Fruit fly (Drosophila melanogaster) whole organism, embryonic: ENCODE results near the gene CG43389.

ENCODE experiments used
- Ada2b ChIP-seq: fragments of 200-800 bp; sonication (Bioruptor generic); IDR thresholded peaks from 2 replicates; pipeline ENCODE4 v1.3.6; 2022; ENCODE audit warnings: missing biosample characterization, missing genetic modification characterization
- CG11560 ChIP-seq: fragments of 200-800 bp; sonication (Bioruptor generic); IDR thresholded peaks from 3 replicates; pipeline ENCODE4 v1.3.6; 2022; ENCODE audit warnings: missing biosample characterization, missing genetic modification characterization
- CG12299 ChIP-seq: fragments of 200-800 bp; sonication (Bioruptor generic); optimal IDR thresholded peaks from 2 replicates; lab custom pipeline; 2018; ENCODE audit warnings: missing biosample characterization, mild to moderate bottlenecking, missing genetic modification characterization
- CG17829 ChIP-seq: fragments of 200-800 bp; optimal IDR thresholded peaks from 2 replicates; lab custom pipeline; 2019; ENCODE audit warnings: missing biosample characterization, mild to moderate bottlenecking, missing genetic modification characterization, moderate library complexity
- CG2678 ChIP-seq: fragments of 200-800 bp; sonication (Bioruptor generic); optimal IDR thresholded peaks from 3 replicates; lab custom pipeline; 2019; ENCODE audit warnings: missing biosample characterization, mild to moderate bottlenecking, missing genetic modification characterization, moderate library complexity
- CG30403 ChIP-seq: fragments of 200-800 bp; sonication (Bioruptor generic); optimal IDR thresholded peaks from 3 replicates; lab custom pipeline; 2016; ENCODE audit warnings: missing biosample characterization, missing genetic modification characterization
- CG3163 ChIP-seq: fragments of 200-800 bp; sonication (Bioruptor generic); optimal IDR thresholded peaks from 3 replicates; lab custom pipeline; 2016; ENCODE audit warnings: missing biosample characterization, missing genetic modification characterization
- CG33557 ChIP-seq: fragments of 200-800 bp; sonication (Bioruptor generic); optimal IDR thresholded peaks from 2 replicates; lab custom pipeline; 2019; ENCODE audit warnings: missing biosample characterization, mild to moderate bottlenecking, missing genetic modification characterization, moderate library complexity
- CG7357 ChIP-seq: fragments of 200-800 bp; sonication (Bioruptor generic); IDR thresholded peaks from 3 replicates; pipeline ENCODE4 v1.3.6; 2022; ENCODE audit warnings: missing biosample characterization, missing genetic modification characterization
- CG8089 ChIP-seq: fragments of 200-800 bp; sonication (Bioruptor generic); optimal IDR thresholded peaks from 3 replicates; lab custom pipeline; 2016; ENCODE audit warnings: missing biosample characterization, missing genetic modification characterization
- CG9609 ChIP-seq: fragments of 200-800 bp; sonication (Bioruptor generic); optimal IDR thresholded peaks from 3 replicates; lab custom pipeline; 2016; ENCODE audit warnings: missing biosample characterization, missing genetic modification characterization
- CG9727 ChIP-seq: fragments of 200-800 bp; sonication (Bioruptor generic); optimal IDR thresholded peaks from 3 replicates; lab custom pipeline; 2017; ENCODE audit warnings: missing biosample characterization, mild to moderate bottlenecking, missing genetic modification characterization
- CHES-1-like ChIP-seq: fragments of 200-800 bp; sonication (Bioruptor generic); optimal IDR thresholded peaks from 2 replicates; lab custom pipeline; 2016; ENCODE audit warnings: missing biosample characterization, missing genetic modification characterization
- CkIIα-i1 ChIP-seq: fragments of 200-800 bp; sonication (Bioruptor generic); IDR thresholded peaks from 2 replicates; pipeline ENCODE4 v1.3.6; 2022; ENCODE audit warnings: missing biosample characterization, missing genetic modification characterization
- D19B ChIP-seq: fragments of 200-800 bp; sonication (Bioruptor generic); optimal IDR thresholded peaks from 2 replicates; lab custom pipeline; 2017; ENCODE audit warnings: missing biosample characterization, mild to moderate bottlenecking, missing genetic modification characterization
- Dip3 ChIP-seq: fragments of 200-800 bp; sonication (Bioruptor generic); optimal IDR thresholded peaks from 3 replicates; lab custom pipeline; 2016; ENCODE audit warnings: missing biosample characterization, missing genetic modification characterization
- E2f1 ChIP-seq: fragments of 200-800 bp; sonication (Bioruptor generic); IDR thresholded peaks from 2 replicates; pipeline ENCODE4 v1.3.6; 2022; ENCODE audit warnings: missing biosample characterization, missing genetic modification characterization
- Fer3 ChIP-seq: fragments of 200-800 bp; sonication (Bioruptor generic); optimal IDR thresholded peaks from 2 replicates; lab custom pipeline; 2018; ENCODE audit warnings: missing biosample characterization, mild to moderate bottlenecking, missing genetic modification characterization, moderate library complexity
- GATAe ChIP-seq: fragments of 200-800 bp; sonication (Bioruptor generic); conservative IDR thresholded peaks from 2 replicates; pipeline ENCODE4 v1.3.6; 2022; ENCODE audit warnings: missing biosample characterization, missing genetic modification characterization
- Gug ChIP-seq: fragments of 200-800 bp; sonication (Bioruptor generic); IDR thresholded peaks from 4 replicates; pipeline ENCODE4 v1.3.6; 2022; ENCODE audit warnings: missing biosample characterization, missing genetic modification characterization
- Hr78 ChIP-seq, 2 experiments: fragments of 200-800 bp in 1 of 2; fragments of >200 bp in 1 of 2; sonication (Bioruptor generic) in 1 of 2; optimal IDR thresholded peaks; 2 replicates each; lab custom pipeline; 2017 to 2019; ENCODE audit warnings: missing biosample characterization in 2 of 2, missing genetic modification characterization in 2 of 2, mild to moderate bottlenecking in 1 of 2, moderate library complexity in 1 of 2
- Nf-YA ChIP-seq: fragments of 200-800 bp; sonication (Bioruptor generic); IDR thresholded peaks from 2 replicates; pipeline ENCODE4 v1.3.6; 2022; ENCODE audit warnings: missing biosample characterization, missing genetic modification characterization
- NfI ChIP-seq: fragments of 200-800 bp; sonication (Bioruptor generic); optimal IDR thresholded peaks from 3 replicates; lab custom pipeline; 2018; ENCODE audit warnings: missing biosample characterization, mild to moderate bottlenecking, missing genetic modification characterization, moderate library complexity
- Optix ChIP-seq: fragments of 200-800 bp; sonication (Bioruptor generic); IDR thresholded peaks from 3 replicates; pipeline ENCODE4 v1.3.6; 2022; ENCODE audit warnings: missing biosample characterization, missing genetic modification characterization
- Rfx ChIP-seq: fragments of 200-800 bp; sonication (Bioruptor generic); IDR thresholded peaks from 2 replicates; pipeline ENCODE4 v1.3.6; 2022; ENCODE audit warnings: missing biosample characterization, missing genetic modification characterization
- Stat92E ChIP-seq, 3 experiments: fragments of >200 bp in 2 of 3; fragments of 200-800 bp in 1 of 3; sonication (Bioruptor generic) in 1 of 3; optimal IDR thresholded peaks; 2 replicates each; lab custom pipeline; 2017 to 2019; ENCODE audit warnings: missing biosample characterization in 3 of 3, missing genetic modification characterization in 3 of 3, mild to moderate bottlenecking in 1 of 3, moderate library complexity in 1 of 3
- Taf1 ChIP-seq: fragments of 200-800 bp; sonication (Bioruptor generic); IDR thresholded peaks from 2 replicates; pipeline ENCODE4 v1.3.6; 2022; ENCODE audit warnings: missing biosample characterization, missing genetic modification characterization
- Trl ChIP-seq, 3 experiments: fragments of >200 bp in 2 of 3; fragments of 200-800 bp in 1 of 3; sonication (Bioruptor generic) in 1 of 3; optimal IDR thresholded peaks; 2 replicates in 1 of 3; 3 replicates in 2 of 3; lab custom pipeline; 2016 to 2017; ENCODE audit warnings: missing biosample characterization in 1 of 3, missing genetic modification characterization in 1 of 3
- YL-1 ChIP-seq: fragments of 200-800 bp; sonication (Bioruptor generic); optimal IDR thresholded peaks from 3 replicates; lab custom pipeline; 2017; ENCODE audit warnings: missing biosample characterization, mild to moderate bottlenecking, missing genetic modification characterization
- bab2 ChIP-seq: fragments of 200-800 bp; sonication (Bioruptor generic); optimal IDR thresholded peaks from 2 replicates; lab custom pipeline; 2016; ENCODE audit warnings: missing biosample characterization, missing genetic modification characterization
- chm ChIP-seq: fragments of 200-800 bp; sonication (Bioruptor generic); IDR thresholded peaks from 2 replicates; pipeline ENCODE4 v1.3.6; 2022; ENCODE audit warnings: missing biosample characterization, missing genetic modification characterization
- crc ChIP-seq: fragments of 200-800 bp; sonication (Bioruptor generic); optimal IDR thresholded peaks from 2 replicates; lab custom pipeline; 2016; ENCODE audit warnings: missing biosample characterization, missing genetic modification characterization
- dysf ChIP-seq: fragments of 200-800 bp; sonication (Bioruptor generic); IDR thresholded peaks from 3 replicates; pipeline ENCODE4 v1.3.6; 2022; ENCODE audit warnings: missing biosample characterization, missing genetic modification characterization
- emc ChIP-seq: fragments of 200-800 bp; sonication (Bioruptor generic); optimal IDR thresholded peaks from 2 replicates; lab custom pipeline; 2016; ENCODE audit warnings: missing biosample characterization, missing genetic modification characterization
- esg ChIP-seq: fragments of 200-800 bp; sonication (Bioruptor generic); conservative IDR thresholded peaks from 2 replicates; pipeline ENCODE4 v1.3.6; 2022; ENCODE audit warnings: missing biosample characterization, missing genetic modification characterization
- grn ChIP-seq: fragments of 200-800 bp; sonication (Bioruptor generic); optimal IDR thresholded peaks from 3 replicates; lab custom pipeline; 2017; ENCODE audit warnings: missing biosample characterization, missing genetic modification characterization
- lilli ChIP-seq: fragments of 200-800 bp; sonication (Bioruptor generic); optimal IDR thresholded peaks from 3 replicates; lab custom pipeline; 2016; ENCODE audit warnings: missing biosample characterization, missing genetic modification characterization
- maf-S ChIP-seq: fragments of 200-800 bp; sonication (Bioruptor generic); optimal IDR thresholded peaks from 2 replicates; lab custom pipeline; 2016; ENCODE audit warnings: missing biosample characterization, missing genetic modification characterization
- mam ChIP-seq: fragments of 200-800 bp; sonication (Bioruptor generic); optimal IDR thresholded peaks from 3 replicates; lab custom pipeline; 2016; ENCODE audit warnings: missing biosample characterization, missing genetic modification characterization
- onecut ChIP-seq: fragments of 200-800 bp; sonication (Bioruptor generic); IDR thresholded peaks from 2 replicates; pipeline ENCODE4 v1.3.6; 2022; ENCODE audit warnings: missing biosample characterization, missing genetic modification characterization
- otp ChIP-seq: fragments of 200-800 bp; sonication (Bioruptor generic); IDR thresholded peaks from 3 replicates; pipeline ENCODE4, ENCODE4 v1.3.6; 2022; ENCODE audit warnings: missing biosample characterization, missing genetic modification characterization
- peb ChIP-seq: fragments of 200-800 bp; sonication (Bioruptor generic); IDR thresholded peaks from 2 replicates; pipeline ENCODE4 v1.3.6; 2022; ENCODE audit warnings: missing biosample characterization, missing genetic modification characterization
- pita ChIP-seq: fragments of 200-800 bp; sonication (Bioruptor generic); optimal IDR thresholded peaks from 2 replicates; lab custom pipeline; 2017; ENCODE audit warnings: missing biosample characterization, mild to moderate bottlenecking, missing genetic modification characterization
- psq ChIP-seq: fragments of 200-800 bp; sonication (Bioruptor generic); optimal IDR thresholded peaks from 2 replicates; lab custom pipeline; 2017; ENCODE audit warnings: missing biosample characterization, missing genetic modification characterization
- sd ChIP-seq: fragments of 200-800 bp; sonication (Bioruptor generic); optimal IDR thresholded peaks from 3 replicates; lab custom pipeline; 2018; ENCODE audit warnings: missing biosample characterization, mild to moderate bottlenecking, missing genetic modification characterization, moderate library complexity
- tin ChIP-seq: fragments of 200-800 bp; sonication (Bioruptor generic); optimal IDR thresholded peaks from 3 replicates; lab custom pipeline; 2016; ENCODE audit warnings: missing biosample characterization, missing genetic modification characterization
- vfl ChIP-seq: fragments of 200-800 bp; sonication (Bioruptor generic); optimal IDR thresholded peaks from 2 replicates; lab custom pipeline; 2016; ENCODE audit warnings: missing biosample characterization, missing genetic modification characterization
- yki ChIP-seq: fragments of >200 bp; optimal IDR thresholded peaks from 3 replicates; lab custom pipeline; 2018
- zf30C ChIP-seq: fragments of 200-800 bp; sonication (Bioruptor generic); optimal IDR thresholded peaks from 3 replicates; lab custom pipeline; 2018; ENCODE audit warnings: missing biosample characterization, mild to moderate bottlenecking, missing genetic modification characterization

Gene CG43389

DNA sequence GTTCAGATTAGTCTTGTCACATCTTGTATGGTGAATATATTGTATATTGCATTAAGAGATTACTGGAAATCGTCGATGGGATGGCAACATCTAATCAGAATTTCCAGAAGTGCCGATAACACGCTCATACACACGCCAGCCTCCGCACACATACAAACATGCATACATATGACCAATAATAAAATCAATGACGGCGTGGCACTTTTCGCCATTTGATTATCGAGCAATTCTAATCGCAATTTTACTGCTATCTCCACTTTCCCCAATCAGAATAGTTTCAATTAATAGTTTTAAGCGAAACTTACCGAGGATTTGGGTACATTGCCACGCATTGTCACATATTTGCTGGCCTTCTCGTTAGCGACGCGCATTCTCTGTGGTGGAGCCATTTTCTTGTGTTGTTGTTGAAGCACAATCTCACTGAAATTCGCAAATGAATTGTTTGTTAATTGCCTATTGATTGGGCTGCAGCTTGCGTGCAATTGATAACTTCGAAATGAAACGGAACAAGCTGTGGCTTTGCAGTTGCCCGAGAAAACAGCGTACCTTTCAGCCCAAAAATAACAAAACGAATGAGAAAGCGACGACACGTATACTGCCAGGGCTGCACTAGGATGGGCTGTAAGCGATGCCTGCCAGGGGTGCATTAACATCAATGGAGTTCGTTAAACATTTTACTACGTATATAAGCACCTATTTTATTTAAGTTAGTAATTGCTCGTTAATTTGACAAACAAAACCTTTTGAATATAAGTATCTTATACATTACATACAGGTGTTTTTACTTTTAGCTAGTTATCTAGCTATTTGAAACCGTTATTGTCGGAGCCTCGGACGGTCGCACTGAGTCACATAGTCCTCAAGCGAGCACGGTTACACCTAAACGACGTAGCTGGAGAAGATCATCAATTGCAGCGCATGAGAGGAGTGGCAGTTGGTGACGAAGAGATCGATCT is 49.1 kb upstream of the CG43389 start, which contains the start of the genes CG32276 and gry (continued):
- TF ChIP-seq Hr78 (GFP tag; optimal IDR thresholded peaks at IDR 0.05; lab: Kevin White, UChicago) (no peak), CG17829 (tag; lab: Kevin White, UChicago) (peak; percentile 87), GATAe (no peak), vfl (GFP tag; lab: Kevin White, UChicago) (peak; percentile 77), CG8089 (GFP tag; lab: Kevin White, UChicago) (peak; percentile 58), Dip3 (GFP tag; lab: Kevin White, UChicago) (peak; percentile 71), CG11560 (tag; lab: Robert Waterston, UW) (no peak), Gug (GFP tag; lab: Robert Waterston, UW) (peak; percentile 68; the same call in 2 of the 4 replicates), mam (peak; percentile 79), grn (no peak), CG7357 (peak; percentile 46; the same call in 1 of the 3 replicates), otp (peak; percentile 54; the same call in 1 of the 3 replicates), CG33557 (GFP tag; lab: Kevin White, UChicago) (peak; percentile 54), esg (GFP tag; lab: Robert Waterston, UW) (peak; percentile 65), YL-1 (GFP tag; lab: Kevin White, UChicago) (peak; percentile 93), Optix (GFP tag; lab: Robert Waterston, UW) (peak; percentile 60; the same call in 2 of the 3 replicates), tin (GFP tag; lab: Kevin White, UChicago) (peak; percentile 85), NfI (GFP tag; lab: Kevin White, UChicago) (peak; percentile 73), psq (peak; percentile 47), Stat92E (GFP tag; optimal IDR thresholded peaks at IDR 0.05; lab: Kevin White, UChicago) (peak in 1 of 3 experiments; percentile 54), E2f1 (GFP tag; lab: Robert Waterston, UW) (peak; percentile 53), onecut (GFP tag; lab: Robert Waterston, UW) (peak; percentile 30), Fer3 (tag; lab: Kevin White, UChicago) (peak; percentile 72), Rfx (peak; percentile 77), emc (GFP tag; lab: Kevin White, UChicago) (peak; percentile 48), CG2678 (tag; lab: Kevin White, UChicago) (no peak), maf-S (GFP tag; lab: Kevin White, UChicago) (peak; percentile 82), Nf-YA (no peak), lilli (GFP tag; lab: Kevin White, UChicago) (peak; percentile 88), yki (lab: Kevin White, UChicago) (no peak), bab2 (GFP tag; lab: Kevin White, UChicago) (peak; percentile 82), CkIIα-i1 (GFP tag; lab: Robert Waterston, UW) (no peak), CG9609 (GFP tag; lab: Kevin White, UChicago) (peak; percentile 82), sd (tag; lab: Kevin White, UChicago) (no peak), CG12299 (tag; lab: Kevin White, UChicago) (peak; percentile 68), CG3163 (peak; percentile 61), zf30C (no peak), CG30403 (peak; percentile 84), peb (GFP tag; lab: Robert Waterston, UW) (no peak), CHES-1-like (GFP tag; lab: Kevin White, UChicago) (peak; percentile 89), D19B (GFP tag; lab: Kevin White, UChicago) (no peak), Trl (optimal IDR thresholded peaks at IDR 0.05; lab: Kevin White, UChicago) (peak in 1 of 2 experiments; percentile 14), Trl (GFP tag; optimal IDR thresholded peaks at IDR 0.05; lab: Kevin White, UChicago) (peak; percentile 85), dysf (peak; percentile 74), crc (GFP tag; lab: Kevin White, UChicago) (peak; percentile 48), CG9727 (GFP tag; lab: Kevin White, UChicago) (peak; percentile 73), Taf1 (GFP tag; lab: Robert Waterston, UW) (peak; percentile 49; the same call in 1 of the 2 replicates), chm (GFP tag; lab: Robert Waterston, UW) (peak; percentile 74), Ada2b (peak; percentile 72), pita (GFP tag; lab: Kevin White, UChicago) (no peak)
